Fruit fly (Drosophila melanogaster) whole organism, prepupa: Measurements from ENCODE around the gene CG13917.

Experiments used
- Blimp-1 ChIP-seq: fragments of 200-800 bp; sonication (Bioruptor generic); optimal IDR thresholded peaks from 3 replicates; lab custom pipeline; 2017; ENCODE audit warnings: missing biosample characterization, missing genetic modification characterization, mild to moderate bottlenecking, moderate library complexity, missing genetic modification reagents
- CG10631 ChIP-seq: fragments of 200-800 bp; sonication (Bioruptor generic); optimal IDR thresholded peaks from 2 replicates; lab custom pipeline; 2016; ENCODE audit warnings: missing biosample characterization, missing genetic modification characterization
- CG10669 ChIP-seq: fragments of 200-800 bp; sonication (Bioruptor generic); optimal IDR thresholded peaks from 3 replicates; lab custom pipeline; 2018; ENCODE audit warnings: missing biosample characterization, mild to moderate bottlenecking, missing genetic modification characterization, moderate library complexity
- CG11762 ChIP-seq: fragments of 200-800 bp; sonication (Bioruptor generic); optimal IDR thresholded peaks from 3 replicates; lab custom pipeline; 2016; ENCODE audit warnings: missing biosample characterization, missing genetic modification characterization; ENCODE audit not compliant: insufficient read depth
- CG15336 ChIP-seq: fragments of 200-800 bp; sonication (Bioruptor generic); IDR thresholded peaks from 2 replicates; pipeline ENCODE4 v1.3.6; 2022; ENCODE audit warnings: missing biosample characterization, missing genetic modification characterization
- CG1621 ChIP-seq: fragments of 200-800 bp; sonication (Bioruptor generic); optimal IDR thresholded peaks from 3 replicates; lab custom pipeline; 2018; ENCODE audit warnings: missing biosample characterization, mild to moderate bottlenecking, missing genetic modification characterization
- CG3032 ChIP-seq: fragments of 200-800 bp; optimal IDR thresholded peaks from 2 replicates; lab custom pipeline; 2019; ENCODE audit warnings: missing biosample characterization, mild to moderate bottlenecking, missing genetic modification characterization, moderate library complexity
- CG31627 ChIP-seq: fragments of 200-800 bp; sonication (Bioruptor generic); optimal IDR thresholded peaks from 3 replicates; lab custom pipeline; 2016; ENCODE audit warnings: missing biosample characterization, missing genetic modification characterization
- CG32006 ChIP-seq: fragments of 200-800 bp; sonication (Bioruptor generic); optimal IDR thresholded peaks from 3 replicates; lab custom pipeline; 2017; ENCODE audit warnings: missing biosample characterization, mild to moderate bottlenecking, missing genetic modification characterization
- CG34406 ChIP-seq: fragments of 200-800 bp; sonication (Bioruptor generic); optimal IDR thresholded peaks from 3 replicates; lab custom pipeline; 2016; ENCODE audit warnings: missing biosample characterization, missing genetic modification characterization
- CG4318 ChIP-seq: fragments of 200-800 bp; sonication (Bioruptor generic); optimal IDR thresholded peaks from 3 replicates; lab custom pipeline; 2017; ENCODE audit warnings: missing biosample characterization, mild to moderate bottlenecking, missing genetic modification characterization
- CG6163 ChIP-seq: fragments of 200-800 bp; sonication (Bioruptor generic); IDR thresholded peaks from 3 replicates; pipeline ENCODE4 v1.3.6; 2022; ENCODE audit warnings: missing biosample characterization, missing genetic modification characterization
- CG6792 ChIP-seq: fragments of 200-800 bp; sonication (Bioruptor generic); optimal IDR thresholded peaks from 3 replicates; lab custom pipeline; 2016; ENCODE audit warnings: missing biosample characterization, missing genetic modification characterization
- CG6808 ChIP-seq: fragments of 200-800 bp; sonication (Bioruptor generic); optimal IDR thresholded peaks from 3 replicates; lab custom pipeline; 2017; ENCODE audit warnings: missing biosample characterization, missing genetic modification characterization, mild to moderate bottlenecking, moderate library complexity, missing genetic modification reagents
- CG6854 ChIP-seq: fragments of 200-800 bp; sonication (Bioruptor generic); optimal IDR thresholded peaks from 2 replicates; lab custom pipeline; 2017; ENCODE audit warnings: missing biosample characterization, mild to moderate bottlenecking, missing genetic modification characterization
- CG7368 ChIP-seq: fragments of 200-800 bp; sonication (Bioruptor generic); optimal IDR thresholded peaks from 3 replicates; lab custom pipeline; 2016; ENCODE audit warnings: missing biosample characterization, missing genetic modification characterization
- CG8119 ChIP-seq: fragments of 200-800 bp; sonication (Bioruptor generic); IDR thresholded peaks from 3 replicates; pipeline ENCODE4 v1.3.6; 2022; ENCODE audit warnings: missing biosample characterization, missing genetic modification characterization
- CG8319 ChIP-seq: fragments of 200-800 bp; sonication (Bioruptor generic); optimal IDR thresholded peaks from 3 replicates; lab custom pipeline; 2016; ENCODE audit warnings: missing biosample characterization, missing genetic modification characterization
- CG8632 ChIP-seq: fragments of 200-800 bp; sonication (Bioruptor generic); optimal IDR thresholded peaks from 3 replicates; lab custom pipeline; 2016; ENCODE audit warnings: missing biosample characterization, missing genetic modification characterization
- CG9139 ChIP-seq: fragments of 200-800 bp; sonication (Bioruptor generic); optimal IDR thresholded peaks from 3 replicates; lab custom pipeline; 2017; ENCODE audit warnings: missing biosample characterization, mild to moderate bottlenecking, missing genetic modification characterization
- Eip75B ChIP-seq: fragments of 200-800 bp; sonication (Bioruptor generic); optimal IDR thresholded peaks from 3 replicates; lab custom pipeline; 2016; ENCODE audit warnings: missing biosample characterization, missing genetic modification characterization
- Eip78C ChIP-seq: fragments of 200-800 bp; sonication (Bioruptor generic); peaks from one replicate; lab custom pipeline; 2016; ENCODE audit warnings: missing biosample characterization, missing genetic modification characterization
- Eip93F ChIP-seq: fragments of 200-800 bp; sonication (Bioruptor generic); optimal IDR thresholded peaks from 2 replicates; lab custom pipeline; 2016; ENCODE audit warnings: missing biosample characterization, mild to moderate bottlenecking, missing genetic modification characterization
- Ets21C ChIP-seq: fragments of 200-800 bp; sonication (Bioruptor generic); optimal IDR thresholded peaks from 3 replicates; lab custom pipeline; 2016; ENCODE audit warnings: missing biosample characterization, missing genetic modification characterization
- Ets96B ChIP-seq: fragments of 200-800 bp; optimal IDR thresholded peaks from 2 replicates; lab custom pipeline; 2019; ENCODE audit warnings: missing biosample characterization, mild to moderate bottlenecking, missing genetic modification characterization, moderate library complexity
- Gug ChIP-seq: fragments of 200-800 bp; sonication (Bioruptor generic); IDR thresholded peaks from 2 replicates; pipeline ENCODE4 v1.3.6; 2022; ENCODE audit warnings: missing biosample characterization, missing genetic modification characterization
- Hr38 ChIP-seq: sonication (Bioruptor generic); optimal IDR thresholded peaks from 2 replicates; lab custom pipeline; 2016; ENCODE audit warnings: missing biosample characterization, missing genetic modification characterization
- Hr4 ChIP-seq: fragments of 200-800 bp; sonication (Bioruptor generic); optimal IDR thresholded peaks from 3 replicates; lab custom pipeline; 2016; ENCODE audit warnings: missing biosample characterization, missing genetic modification characterization
- Lpt ChIP-seq: fragments of 200-800 bp; sonication (Bioruptor generic); optimal IDR thresholded peaks from 3 replicates; lab custom pipeline; 2016; ENCODE audit warnings: missing biosample characterization, missing genetic modification characterization
- Sox102F ChIP-seq: fragments of 200-800 bp; sonication (Bioruptor generic); optimal IDR thresholded peaks from 2 replicates; lab custom pipeline; 2016; ENCODE audit warnings: missing biosample characterization, mild to moderate bottlenecking, missing genetic modification characterization
- Sox14 ChIP-seq: fragments of 200-800 bp; sonication (Bioruptor generic); optimal IDR thresholded peaks from 3 replicates; lab custom pipeline; 2016; ENCODE audit warnings: missing biosample characterization, missing genetic modification characterization
- Sox15 ChIP-seq: fragments of 200-800 bp; sonication (Bioruptor generic); optimal IDR thresholded peaks from 3 replicates; lab custom pipeline; 2016; ENCODE audit warnings: missing biosample characterization, missing genetic modification characterization
- achi ChIP-seq: fragments of 200-800 bp; sonication (Bioruptor generic); optimal IDR thresholded peaks from 3 replicates; lab custom pipeline; 2016; ENCODE audit warnings: missing biosample characterization, missing genetic modification characterization
- acj6 ChIP-seq: fragments of 200-800 bp; sonication (Bioruptor generic); optimal IDR thresholded peaks from 3 replicates; lab custom pipeline; 2016; ENCODE audit warnings: missing biosample characterization, missing genetic modification characterization
- dsx ChIP-seq: fragments of 200-800 bp; optimal IDR thresholded peaks from 3 replicates; lab custom pipeline; 2019; ENCODE audit warnings: missing biosample characterization, mild to moderate bottlenecking, missing genetic modification characterization, moderate library complexity; ENCODE audit not compliant: poor library complexity, severe bottlenecking
- eg ChIP-seq: fragments of 200-800 bp; sonication (Bioruptor generic); IDR thresholded peaks from 3 replicates; pipeline ENCODE4 v1.3.6; 2022; ENCODE audit warnings: missing biosample characterization, missing genetic modification characterization
- esn ChIP-seq: fragments of 200-800 bp; sonication (Bioruptor generic); optimal IDR thresholded peaks from 2 replicates; lab custom pipeline; 2016; ENCODE audit warnings: missing biosample characterization, mild to moderate bottlenecking, missing genetic modification characterization, moderate library complexity
- fkh ChIP-seq: fragments of 200-800 bp; sonication (Bioruptor generic); optimal IDR thresholded peaks from 3 replicates; lab custom pipeline; 2017; ENCODE audit warnings: missing biosample characterization, mild to moderate bottlenecking, missing genetic modification characterization, moderate library complexity
- net ChIP-seq: fragments of 200-800 bp; sonication (Bioruptor generic); optimal IDR thresholded peaks from 3 replicates; lab custom pipeline; 2016; ENCODE audit warnings: missing biosample characterization, missing genetic modification characterization
- pdm3 ChIP-seq: fragments of 200-800 bp; sonication (Bioruptor generic); optimal IDR thresholded peaks from 3 replicates; lab custom pipeline; 2016; ENCODE audit warnings: missing biosample characterization, missing genetic modification characterization
- salr ChIP-seq, 2 experiments: fragments of 200-800 bp; sonication (Bioruptor generic); optimal IDR thresholded peaks; 3 replicates each; lab custom pipeline; 2016 to 2018; ENCODE audit warnings: missing biosample characterization in 2 of 2, missing genetic modification characterization in 2 of 2, mild to moderate bottlenecking in 1 of 2
- spab ChIP-seq: fragments of 200-800 bp; sonication (Bioruptor generic); optimal IDR thresholded peaks from 2 replicates; lab custom pipeline; 2017; ENCODE audit warnings: missing biosample characterization, mild to moderate bottlenecking, missing genetic modification characterization, missing genetic modification reagents
- ss ChIP-seq, 2 experiments: fragments of 200-800 bp; sonication (Bioruptor generic); optimal IDR thresholded peaks; 2 replicates in 1 of 2; 3 replicates in 1 of 2; lab custom pipeline; 2017 to 2018; ENCODE audit warnings: mild to moderate bottlenecking in 2 of 2, missing biosample characterization in 2 of 2, missing genetic modification characterization in 2 of 2, moderate library complexity in 1 of 2
- svp ChIP-seq: fragments of 200-800 bp; sonication (Bioruptor generic); peaks from one replicate; lab custom pipeline; 2016; ENCODE audit warnings: missing biosample characterization, missing genetic modification characterization
- topi ChIP-seq: fragments of 200-800 bp; sonication (Bioruptor generic); optimal IDR thresholded peaks from 3 replicates; lab custom pipeline; 2016; ENCODE audit warnings: missing biosample characterization, missing genetic modification characterization
- vri ChIP-seq: fragments of 200-800 bp; sonication (Bioruptor generic); optimal IDR thresholded peaks from 3 replicates; lab custom pipeline; 2016; ENCODE audit warnings: missing biosample characterization, mild to moderate bottlenecking, missing genetic modification characterization

The CG13917 gene

dm6 chr3L:1591692-1592371 lies 15.3 kb downstream of the CG13917 start (continued):
- peak; percentile 71 for TF ChIP-seq CG3032 (tag; lab: Kevin White, UChicago)
- peak; percentile 68 for TF ChIP-seq achi (GFP tag; lab: Kevin White, UChicago)
- peak; percentile 95 for TF ChIP-seq fkh (GFP tag; lab: Kevin White, UChicago)
- peak; percentile 80 for TF ChIP-seq pdm3
- no peak for TF ChIP-seq CG10631 (GFP tag; lab: Kevin White, UChicago)
- peak; percentile 70 for TF ChIP-seq acj6 (GFP tag; lab: Kevin White, UChicago)
- TF ChIP-seq CG15336: 0 out of 2 replicates have a peak, but pooled peaks have one; percentile 19
- TF ChIP-seq Sox15 (GFP tag; lab: Kevin White, UChicago): no peak
- TF ChIP-seq Hr38 (GFP tag; lab: Kevin White, UChicago): no peak
- peak; percentile 42 for TF ChIP-seq Lpt (GFP tag; lab: Kevin White, UChicago)
- peak; percentile 84 for TF ChIP-seq CG6792 (GFP tag; lab: Kevin White, UChicago)
- peak; percentile 87 for TF ChIP-seq CG1621 (tag; lab: Kevin White, UChicago)
- no peak for TF ChIP-seq Gug (GFP tag; lab: Robert Waterston, UW)
- TF ChIP-seq CG34406 (GFP tag; lab: Kevin White, UChicago): peak; percentile 85
- peak; percentile 29 for TF ChIP-seq Ets21C (GFP tag; lab: Kevin White, UChicago)
- TF ChIP-seq topi: peak; percentile 76
- peak; percentile 43; the same call in 1 of the 3 replicates for TF ChIP-seq CG8119 (GFP tag; lab: Robert Waterston, UW)
- TF ChIP-seq Sox102F (GFP tag; lab: Kevin White, UChicago): peak; percentile 89
- peak; percentile 50 for TF ChIP-seq Ets96B (tag; lab: Kevin White, UChicago)
- TF ChIP-seq CG9139 (GFP tag; lab: Kevin White, UChicago): peak; percentile 87
- peak; percentile 90 for TF ChIP-seq svp (GFP tag; lab: Kevin White, UChicago)
- peak; percentile 64 for TF ChIP-seq CG11762 (GFP tag; lab: Kevin White, UChicago)
- TF ChIP-seq Eip75B (GFP tag; lab: Kevin White, UChicago): peak; percentile 78
- peak; percentile 97 for TF ChIP-seq vri (GFP tag; lab: Kevin White, UChicago)
- peak; percentile 29 to 80 for TF ChIP-seq salr (GFP tag; optimal IDR thresholded peaks at IDR 0.05; lab: Kevin White, UChicago)
- peak; percentile 50 for TF ChIP-seq Sox14 (GFP tag; lab: Kevin White, UChicago)
- peak; percentile 30 for TF ChIP-seq CG32006
- TF ChIP-seq dsx (GFP tag; lab: Kevin White, UChicago): peak; percentile 50
- TF ChIP-seq CG10669: peak; percentile 85
- TF ChIP-seq CG7368 (GFP tag; lab: Kevin White, UChicago): peak; percentile 82
- peak; percentile 85 for TF ChIP-seq CG8632 (GFP tag; lab: Kevin White, UChicago)
- peak; percentile 69 for TF ChIP-seq CG31627
- peak; percentile 85 for TF ChIP-seq net (GFP tag; lab: Kevin White, UChicago)
- TF ChIP-seq CG8319 (GFP tag; lab: Kevin White, UChicago): peak; percentile 73
- no peak for TF ChIP-seq CG4318 (GFP tag; lab: Kevin White, UChicago)
- TF ChIP-seq eg: peak; percentile 49; the same call in 2 of the 3 replicates
- TF ChIP-seq Eip93F (GFP tag; lab: Kevin White, UChicago): no peak

DNA sequence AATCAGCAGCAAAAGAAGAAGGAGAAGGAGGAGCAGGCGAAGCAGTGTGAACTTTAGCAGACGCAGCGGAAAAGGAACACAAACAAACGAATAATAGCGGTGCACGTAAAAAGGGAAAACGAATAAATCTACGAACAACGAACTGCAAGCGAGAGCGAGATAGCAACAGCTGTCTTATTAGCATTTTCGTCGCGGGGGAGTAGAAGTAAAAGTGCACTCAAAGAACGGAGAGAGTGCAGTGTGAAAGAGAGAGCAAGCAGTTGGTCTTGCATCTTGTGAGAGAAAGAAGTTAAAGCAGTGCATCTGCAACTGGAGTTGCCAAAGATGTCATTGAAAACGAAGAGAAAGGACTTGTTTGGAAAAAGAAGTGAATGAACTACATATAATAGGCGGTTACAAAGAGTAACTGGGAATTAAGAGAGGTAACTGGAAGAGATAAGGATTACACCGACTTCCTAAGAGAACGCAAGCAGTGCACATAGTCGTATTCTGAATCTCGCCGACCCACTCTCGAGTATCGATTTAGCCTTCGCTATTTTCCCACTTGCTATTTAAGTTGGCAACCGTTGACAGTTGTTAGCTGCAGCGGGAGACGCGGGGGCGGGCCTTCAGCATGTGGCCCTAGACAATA lies 16.4 kb downstream of the CG13917 start:
- TF ChIP-seq Hr4: no peak
- TF ChIP-seq CG9139 (GFP tag; lab: Kevin White, UChicago): no peak
- TF ChIP-seq Ets96B (tag; lab: Kevin White, UChicago): no peak
- TF ChIP-seq Lpt (GFP tag; lab: Kevin White, UChicago): peak; percentile 20
- TF ChIP-seq svp (GFP tag; lab: Kevin White, UChicago): peak; percentile 75
- TF ChIP-seq CG6163 (GFP tag; lab: Robert Waterston, UW): peak; percentile 79
- TF ChIP-seq Sox14 (GFP tag; lab: Kevin White, UChicago): peak; percentile 31
- peak; percentile 32 for TF ChIP-seq CG6808
- TF ChIP-seq Eip78C (GFP tag; lab: Kevin White, UChicago): peak; percentile 76
- TF ChIP-seq Sox15 (GFP tag; lab: Kevin White, UChicago): no peak
- TF ChIP-seq CG8319 (GFP tag; lab: Kevin White, UChicago): no peak
- TF ChIP-seq CG15336: 0 out of 2 replicates have a peak, but pooled peaks have one; percentile 21
- TF ChIP-seq CG6854: peak; percentile 26
- no peak for TF ChIP-seq pdm3
- TF ChIP-seq spab (GFP tag; lab: Kevin White, UChicago): no peak
- peak; percentile 6 for TF ChIP-seq Sox102F (GFP tag; lab: Kevin White, UChicago)
- peak; percentile 34 to 45 for TF ChIP-seq ss (GFP tag; optimal IDR thresholded peaks at IDR 0.05; lab: Kevin White, UChicago)
- TF ChIP-seq Gug (GFP tag; lab: Robert Waterston, UW): no peak
- no peak for TF ChIP-seq CG10669
- TF ChIP-seq Blimp-1 (GFP tag; lab: Kevin White, UChicago): peak; percentile 91
- no peak for TF ChIP-seq esn (GFP tag; lab: Kevin White, UChicago)
- peak; percentile 7 for TF ChIP-seq net (GFP tag; lab: Kevin White, UChicago)
